Worm (Caenorhabditis elegans) whole organism, mixed stage, embryonic: ENCODE data around the gene pqn-75.
A peak's percentile ranks its signal among the peaks of the same experiment; 100 is the strongest.

ENCODE experiments used
- M03D4.4 ChIP-seq: sonication (generic microtip); optimal IDR thresholded peaks from 2 replicates; lab custom pipeline; 2017; ENCODE audit warnings: mild to moderate bottlenecking, missing genetic modification characterization, missing compliant biosample characterization
- blmp-1 ChIP-seq: fragments of 150-350 bp; optimal IDR thresholded peaks from 2 replicates; lab custom pipeline; 2014; ENCODE audit warnings: missing biosample characterization, missing genetic modification characterization
- ceh-39 ChIP-seq: fragments of 150-350 bp; optimal IDR thresholded peaks from 2 replicates; lab custom pipeline; 2014; ENCODE audit warnings: missing biosample characterization, missing genetic modification characterization
- ceh-43 ChIP-seq: fragments of 200-800 bp; sonication (Bioruptor generic); optimal IDR thresholded peaks from 2 replicates; lab custom pipeline; 2018; ENCODE audit warnings: mild to moderate bottlenecking, missing genetic modification characterization, moderate library complexity, missing compliant biosample characterization
- ceh-83 ChIP-seq: fragments of 200-800 bp; sonication (Bioruptor generic); optimal IDR thresholded peaks from 2 replicates; lab custom pipeline; 2018; ENCODE audit warnings: mild to moderate bottlenecking, missing genetic modification characterization, missing compliant biosample characterization
- ces-1 ChIP-seq: fragments of 150-350 bp; optimal IDR thresholded peaks from 2 replicates; lab custom pipeline; 2014; ENCODE audit warnings: missing biosample characterization, missing genetic modification reagents, missing genetic modification characterization
- drap-1 ChIP-seq: fragments of 200-800 bp; sonication (Bioruptor generic); optimal IDR thresholded peaks from 3 replicates; lab custom pipeline; 2018; ENCODE audit warnings: mild to moderate bottlenecking, missing genetic modification characterization, missing compliant biosample characterization
- elt-1 ChIP-seq: sonication (generic microtip); optimal IDR thresholded peaks from 2 replicates; lab custom pipeline; 2017; ENCODE audit warnings: missing genetic modification characterization, mild to moderate bottlenecking, missing compliant biosample characterization, antibody characterized with exemption, moderate library complexity, borderline replicate concordance; ENCODE audit not compliant: insufficient read depth
- elt-3 ChIP-seq: fragments of 150-350 bp; optimal IDR thresholded peaks from 2 replicates; lab custom pipeline; 2014; ENCODE audit warnings: missing biosample characterization, missing genetic modification characterization
- flh-1 ChIP-seq: fragments of 200-800 bp; sonication (Bioruptor generic); optimal IDR thresholded peaks from 2 replicates; lab custom pipeline; 2018; ENCODE audit warnings: mild to moderate bottlenecking, missing genetic modification characterization, moderate library complexity, missing compliant biosample characterization
- ham-2 ChIP-seq: fragments of 200-800 bp; sonication (Bioruptor generic); optimal IDR thresholded peaks from 2 replicates; lab custom pipeline; 2018; ENCODE audit warnings: mild to moderate bottlenecking, missing genetic modification characterization, missing compliant biosample characterization
- hlh-1 ChIP-seq: fragments of 150-350 bp; optimal IDR thresholded peaks from 2 replicates; lab custom pipeline; 2014; ENCODE audit warnings: missing biosample characterization, missing genetic modification reagents, missing genetic modification characterization
- lsy-2 ChIP-seq: fragments of 150-350 bp; optimal IDR thresholded peaks from 2 replicates; lab custom pipeline; 2014; ENCODE audit warnings: missing biosample characterization, missing genetic modification characterization
- mep-1 ChIP-seq: fragments of 150-350 bp; optimal IDR thresholded peaks from 2 replicates; lab custom pipeline; 2017; ENCODE audit warnings: missing biosample characterization, missing genetic modification reagents, missing genetic modification characterization, inconsistent platforms
- mls-2 ChIP-seq: sonication (generic microtip); optimal IDR thresholded peaks from 2 replicates; lab custom pipeline; 2016; ENCODE audit warnings: mild to moderate bottlenecking, missing genetic modification characterization, moderate library complexity, missing compliant biosample characterization
- nhr-12 ChIP-seq: fragments of 150-350 bp; optimal IDR thresholded peaks from 2 replicates; lab custom pipeline; 2014; ENCODE audit warnings: missing biosample characterization, missing genetic modification characterization
- nhr-2 ChIP-seq: fragments of 150-350 bp; optimal IDR thresholded peaks from 2 replicates; lab custom pipeline; 2014; ENCODE audit warnings: missing biosample characterization, missing genetic modification characterization
- nhr-237 ChIP-seq: fragments of 150-350 bp; optimal IDR thresholded peaks from 2 replicates; lab custom pipeline; 2014; ENCODE audit warnings: missing biosample characterization, missing genetic modification characterization
- nhr-28 ChIP-seq: fragments of 150-350 bp; optimal IDR thresholded peaks from 2 replicates; lab custom pipeline; 2014; ENCODE audit warnings: missing biosample characterization, missing genetic modification characterization
- nhr-76 ChIP-seq: sonication (generic microtip); optimal IDR thresholded peaks from 2 replicates; lab custom pipeline; 2017; ENCODE audit warnings: missing biosample characterization, missing genetic modification characterization
- pha-4 ChIP-seq: fragments of 150-350 bp; optimal IDR thresholded peaks from 2 replicates; lab custom pipeline; 2018; ENCODE audit warnings: missing biosample characterization, missing genetic modification reagents, missing genetic modification characterization
- sem-2 ChIP-seq: fragments of 200-800 bp; sonication (Bioruptor generic); optimal IDR thresholded peaks from 2 replicates; lab custom pipeline; 2018; ENCODE audit warnings: mild to moderate bottlenecking, missing genetic modification characterization, missing compliant biosample characterization
- snpc-4 ChIP-seq: fragments of 150-350 bp; optimal IDR thresholded peaks from 2 replicates; lab custom pipeline; 2014; ENCODE audit warnings: missing biosample characterization, missing genetic modification characterization
- sptf-1 ChIP-seq: sonication (generic microtip); optimal IDR thresholded peaks from 2 replicates; lab custom pipeline; 2017; ENCODE audit warnings: mild to moderate bottlenecking, missing genetic modification characterization, moderate library complexity, missing compliant biosample characterization
- tbx-8 ChIP-seq: fragments of 200-800 bp; sonication (Bioruptor generic); optimal IDR thresholded peaks from 2 replicates; lab custom pipeline; 2018; ENCODE audit warnings: mild to moderate bottlenecking, missing genetic modification characterization, moderate library complexity, missing compliant biosample characterization
- unc-120 ChIP-seq: sonication (generic microtip); optimal IDR thresholded peaks from 2 replicates; lab custom pipeline; 2017; ENCODE audit warnings: missing genetic modification characterization, missing compliant biosample characterization; ENCODE audit not compliant: poor library complexity, severe bottlenecking
- unc-39 ChIP-seq: fragments of 150-350 bp; optimal IDR thresholded peaks from 2 replicates; lab custom pipeline; 2014; ENCODE audit warnings: missing biosample characterization, missing genetic modification characterization
- unc-62 ChIP-seq: fragments of 150-350 bp; optimal IDR thresholded peaks from 2 replicates; lab custom pipeline; 2014; ENCODE audit warnings: missing biosample characterization, missing genetic modification reagents, missing genetic modification characterization
- zip-8 ChIP-seq: fragments of 150-350 bp; optimal IDR thresholded peaks from 2 replicates; lab custom pipeline; 2014; ENCODE audit warnings: missing biosample characterization, missing genetic modification characterization
- ztf-11 ChIP-seq: fragments of 150-350 bp; optimal IDR thresholded peaks from 2 replicates; lab custom pipeline; 2014; ENCODE audit warnings: missing biosample characterization, missing genetic modification characterization

The pqn-75 gene

ce11 chrIV:4051539-4051938, 20.6 kb upstream of the pqn-75 start, which contains the start of gene wrt-5:
TSS of gene wrt-5 (minus strand) at chrIV:4051639.
- TF ChIP-seq sptf-1 (no peak), pha-4 (tag; lab: Kevin White, UChicago) (no peak), mls-2 (tag; lab: Kevin White, UChicago) (no peak), elt-1 (tag; lab: Kevin White, UChicago) (no peak), blmp-1 (tag; lab: Kevin White, UChicago) (no peak), nhr-28 (tag; lab: Kevin White, UChicago) (no peak)

- TF ChIP-seq sem-2 (GFP tag; lab: Kevin White, UChicago) (no peak), ces-1 (GFP tag; lab: Kevin White, UChicago) (peak; percentile 82)
Observed at ce11 chrIV:4052274-4052673, 19.9 kb upstream of the pqn-75 start.

- no peak for TF ChIP-seq sem-2 (GFP tag; lab: Kevin White, UChicago)
- TF ChIP-seq elt-3 (tag; lab: Kevin White, UChicago): no peak
- no peak for TF ChIP-seq unc-120
- no peak for TF ChIP-seq nhr-237 (tag; lab: Kevin White, UChicago)
- no peak for TF ChIP-seq hlh-1 (tag; lab: Kevin White, UChicago)
- no peak for TF ChIP-seq ztf-11 (tag; lab: Kevin White, UChicago)
- no peak for TF ChIP-seq elt-1 (tag; lab: Kevin White, UChicago)
- TF ChIP-seq unc-39 (tag; lab: Kevin White, UChicago): no peak
- no peak for TF ChIP-seq snpc-4 (tag; lab: Kevin White, UChicago)
- no peak for TF ChIP-seq nhr-76 (tag; lab: Kevin White, UChicago)
- TF ChIP-seq flh-1 (GFP tag; lab: Kevin White, UChicago): no peak
- no peak for TF ChIP-seq ces-1 (GFP tag; lab: Kevin White, UChicago)
- no peak for TF ChIP-seq nhr-28 (tag; lab: Kevin White, UChicago)
- no peak for TF ChIP-seq ceh-39 (tag; lab: Kevin White, UChicago)
- no peak for TF ChIP-seq ceh-83 (GFP tag; lab: Kevin White, UChicago)
Observed at ce11 chrIV:4053405-4053804, 18.7 kb upstream of the pqn-75 start.

DNA sequence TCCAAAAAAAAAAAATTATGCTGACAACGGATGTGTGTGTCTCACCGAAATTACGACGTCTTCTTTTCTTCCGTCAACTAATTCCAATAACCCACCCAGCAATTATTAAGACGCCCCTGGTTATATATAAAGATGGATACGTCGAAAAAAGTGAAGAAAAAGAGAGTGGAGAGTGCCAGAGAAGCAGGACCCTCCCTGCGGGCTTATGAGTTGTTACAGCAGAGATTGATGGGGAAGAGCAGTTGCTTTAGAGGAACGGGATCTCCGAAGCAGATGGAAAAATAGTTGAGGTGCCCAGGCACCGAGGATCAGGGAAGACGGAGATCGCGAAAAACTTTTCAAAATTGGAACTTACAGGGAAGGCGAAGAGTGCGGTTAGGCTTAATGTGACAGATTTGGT, 16.8 kb upstream of the pqn-75 start:
- no peak for TF ChIP-seq M03D4.4 (tag; lab: Kevin White, UChicago)
- no peak for TF ChIP-seq sptf-1
- peak; percentile 84 for TF ChIP-seq hlh-1 (tag; lab: Kevin White, UChicago)
- TF ChIP-seq elt-1 (tag; lab: Kevin White, UChicago): no peak
- TF ChIP-seq ztf-11 (tag; lab: Kevin White, UChicago): no peak
- TF ChIP-seq flh-1 (GFP tag; lab: Kevin White, UChicago): no peak
- TF ChIP-seq nhr-237 (tag; lab: Kevin White, UChicago): no peak
- TF ChIP-seq unc-120: peak; percentile 30
- no peak for TF ChIP-seq mls-2 (tag; lab: Kevin White, UChicago)
- TF ChIP-seq zip-8 (tag; lab: Kevin White, UChicago): no peak
- TF ChIP-seq ham-2 (GFP tag; lab: Kevin White, UChicago): no peak
- no peak for TF ChIP-seq lsy-2 (tag; lab: Kevin White, UChicago)
- TF ChIP-seq mep-1 (tag; lab: Kevin White, UChicago): no peak
- no peak for TF ChIP-seq nhr-12 (tag; lab: Kevin White, UChicago)
- no peak for TF ChIP-seq ceh-43 (GFP tag; lab: Kevin White, UChicago)
- TF ChIP-seq nhr-2 (tag; lab: Kevin White, UChicago): no peak
- TF ChIP-seq nhr-76 (tag; lab: Kevin White, UChicago): no peak
- TF ChIP-seq unc-62 (GFP tag; lab: Kevin White, UChicago): peak; percentile 30
- no peak for TF ChIP-seq tbx-8
- TF ChIP-seq elt-3 (tag; lab: Kevin White, UChicago): no peak
- TF ChIP-seq drap-1: no peak

DNA sequence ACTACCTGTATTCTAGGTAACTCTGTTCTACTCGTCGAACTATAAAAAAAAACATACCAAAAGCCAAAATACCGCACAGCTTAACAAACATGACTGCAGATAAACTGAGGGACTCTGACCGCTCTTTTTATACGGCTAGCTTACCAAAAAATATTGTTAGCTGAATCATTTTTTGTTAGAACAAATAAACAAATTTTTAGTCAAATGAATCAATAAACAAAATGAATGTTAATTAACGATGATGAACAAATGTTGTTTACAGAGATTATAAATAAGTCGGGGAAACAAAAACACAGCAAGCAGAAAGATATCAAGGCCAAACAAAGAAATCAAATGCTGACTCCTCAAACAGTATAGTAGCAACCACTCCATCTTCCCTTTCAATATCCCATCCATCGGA, 8.6 kb upstream of the pqn-75 start, which contains the start of gene ilys-6:
Gene ilys-6, minus strand, starts transcription at position 101 of the 400 bp plus-strand sequence.
- TF ChIP-seq ceh-83 (GFP tag; lab: Kevin White, UChicago) (no peak), mep-1 (tag; lab: Kevin White, UChicago) (no peak), nhr-2 (tag; lab: Kevin White, UChicago) (no peak), drap-1 (no peak), blmp-1 (tag; lab: Kevin White, UChicago) (no peak), unc-120 (no peak), sptf-1 (no peak), nhr-28 (tag; lab: Kevin White, UChicago) (no peak), snpc-4 (tag; lab: Kevin White, UChicago) (no peak)
